Worm (Caenorhabditis elegans) whole organism, L3 larva: ENCODE results near the gene cutl-26.
A peak's percentile ranks its signal among the peaks of the same experiment; 100 is the strongest.

Experiments
- R02D3.7 ChIP-seq: fragments of 150-350 bp; optimal IDR thresholded peaks from 2 replicates; lab custom pipeline; 2014; ENCODE audit warnings: missing biosample characterization, missing genetic modification characterization
- ZK546.5 ChIP-seq: sonication (generic microtip); optimal IDR thresholded peaks from 2 replicates; lab custom pipeline; 2017; ENCODE audit warnings: missing biosample characterization, missing genetic modification characterization
- aly-2 ChIP-seq: fragments of 150-350 bp; optimal IDR thresholded peaks from 2 replicates; lab custom pipeline; 2014; ENCODE audit warnings: missing biosample characterization, missing genetic modification characterization
- ama-1 ChIP-seq: fragments of 150-350 bp; optimal IDR thresholded peaks from 2 replicates; lab custom pipeline; 2018
- ceh-16 ChIP-seq: sonication (generic microtip); optimal IDR thresholded peaks from 2 replicates; lab custom pipeline; 2017; ENCODE audit warnings: missing biosample characterization, missing genetic modification characterization
- ceh-28 ChIP-seq: fragments of 150-350 bp; optimal IDR thresholded peaks from 2 replicates; lab custom pipeline; 2014; ENCODE audit warnings: missing biosample characterization, missing genetic modification reagents, missing genetic modification characterization
- ceh-82 ChIP-seq: fragments of 150-350 bp; optimal IDR thresholded peaks from 2 replicates; lab custom pipeline; 2014; ENCODE audit warnings: missing biosample characterization, missing genetic modification characterization
- ceh-9 ChIP-seq: sonication (generic microtip); optimal IDR thresholded peaks from 2 replicates; lab custom pipeline; 2018; ENCODE audit warnings: missing biosample characterization, missing genetic modification characterization
- daf-12 ChIP-seq: fragments of 150-350 bp; optimal IDR thresholded peaks from 2 replicates; lab custom pipeline; 2014; ENCODE audit warnings: missing biosample characterization, missing genetic modification reagents, missing genetic modification characterization
- egl-27 ChIP-seq: sonication (generic microtip); optimal IDR thresholded peaks from 4 replicates; lab custom pipeline; 2017; ENCODE audit warnings: missing biosample characterization, missing genetic modification reagents, missing genetic modification characterization
- egl-5 ChIP-seq: fragments of 150-350 bp; optimal IDR thresholded peaks from 2 replicates; lab custom pipeline; 2017; ENCODE audit warnings: missing biosample characterization, missing genetic modification reagents, missing genetic modification characterization, inconsistent platforms
- elt-1 ChIP-seq: fragments of 150-350 bp; optimal IDR thresholded peaks from 2 replicates; lab custom pipeline; 2014; ENCODE audit warnings: missing biosample characterization, missing genetic modification characterization
- elt-2 ChIP-seq: sonication (generic microtip); optimal IDR thresholded peaks from 2 replicates; lab custom pipeline; 2016; ENCODE audit warnings: missing genetic modification reagents, mild to moderate bottlenecking, missing genetic modification characterization, missing compliant biosample characterization
- elt-3 ChIP-seq, 3 experiments: fragments of 150-350 bp in 1 of 3; sonication (generic microtip) in 2 of 3; optimal IDR thresholded peaks; 2 replicates in 2 of 3; 4 replicates in 1 of 3; lab custom pipeline; 2014 to 2017; ENCODE audit warnings: missing biosample characterization in 3 of 3, missing genetic modification characterization in 3 of 3
- eor-1 ChIP-seq, 2 experiments: fragments of 150-350 bp; optimal IDR thresholded peaks; 2 replicates each; lab custom pipeline; 2014 to 2018; ENCODE audit warnings: missing biosample characterization in 2 of 2, missing genetic modification characterization in 2 of 2
- fkh-10 ChIP-seq: sonication (generic microtip); optimal IDR thresholded peaks from 2 replicates; lab custom pipeline; 2017; ENCODE audit warnings: missing biosample characterization, missing genetic modification reagents, missing genetic modification characterization
- fkh-2 ChIP-seq: fragments of 150-350 bp; optimal IDR thresholded peaks from 2 replicates; lab custom pipeline; 2014; ENCODE audit warnings: missing biosample characterization, missing genetic modification reagents, missing genetic modification characterization
- fos-1 ChIP-seq: fragments of 150-350 bp; optimal IDR thresholded peaks from 2 replicates; lab custom pipeline; 2014; ENCODE audit warnings: missing biosample characterization, missing genetic modification characterization
- hmg-11 ChIP-seq: sonication (generic microtip); optimal IDR thresholded peaks from 2 replicates; lab custom pipeline; 2016; ENCODE audit warnings: missing genetic modification characterization, missing compliant biosample characterization
- jun-1 ChIP-seq: fragments of 150-350 bp; optimal IDR thresholded peaks from 2 replicates; lab custom pipeline; 2014; ENCODE audit warnings: missing biosample characterization, missing genetic modification reagents, missing genetic modification characterization
- lin-15B ChIP-seq: fragments of 150-350 bp; optimal IDR thresholded peaks from 2 replicates; lab custom pipeline; 2014; ENCODE audit warnings: missing biosample characterization, missing genetic modification characterization
- lin-39 ChIP-seq: fragments of 150-350 bp; optimal IDR thresholded peaks from 2 replicates; lab custom pipeline; 2018; ENCODE audit warnings: missing biosample characterization, missing genetic modification reagents, missing genetic modification characterization
- lsy-12 ChIP-seq: sonication (generic microtip); optimal IDR thresholded peaks from 2 replicates; lab custom pipeline; 2016; ENCODE audit warnings: mild to moderate bottlenecking, missing genetic modification characterization, missing compliant biosample characterization
- mdl-1 ChIP-seq: fragments of 150-350 bp; optimal IDR thresholded peaks from 2 replicates; lab custom pipeline; 2014; ENCODE audit warnings: missing biosample characterization, missing genetic modification characterization
- mml-1 ChIP-seq: fragments of 150-350 bp; sonication (generic microtip); optimal IDR thresholded peaks from 3 replicates; lab custom pipeline; 2014; ENCODE audit warnings: missing biosample characterization, missing genetic modification characterization
- nfya-1 ChIP-seq: sonication (generic microtip); optimal IDR thresholded peaks from 2 replicates; lab custom pipeline; 2017; ENCODE audit warnings: missing genetic modification characterization, mild to moderate bottlenecking, missing compliant biosample characterization, antibody characterized with exemption, moderate library complexity; ENCODE audit not compliant: insufficient read depth
- nhr-11 ChIP-seq: fragments of 150-350 bp; optimal IDR thresholded peaks from 2 replicates; lab custom pipeline; 2014; ENCODE audit warnings: missing biosample characterization, missing genetic modification characterization
- nhr-12 ChIP-seq: fragments of 150-350 bp; optimal IDR thresholded peaks from 2 replicates; lab custom pipeline; 2014; ENCODE audit warnings: missing biosample characterization, missing genetic modification characterization
- nhr-23 ChIP-seq: fragments of 150-350 bp; optimal IDR thresholded peaks from 2 replicates; lab custom pipeline; 2014; ENCODE audit warnings: missing biosample characterization, missing genetic modification reagents, missing genetic modification characterization
- nhr-237 ChIP-seq: fragments of 150-350 bp; optimal IDR thresholded peaks from 2 replicates; lab custom pipeline; 2014; ENCODE audit warnings: missing biosample characterization, missing genetic modification characterization
- nhr-25 ChIP-seq: sonication (generic microtip); optimal IDR thresholded peaks from 2 replicates; lab custom pipeline; 2017; ENCODE audit warnings: missing biosample characterization, missing genetic modification characterization
- nhr-28 ChIP-seq: fragments of 150-350 bp; optimal IDR thresholded peaks from 2 replicates; lab custom pipeline; 2014; ENCODE audit warnings: missing biosample characterization, missing genetic modification characterization
- nhr-43 ChIP-seq: sonication (generic microtip); optimal IDR thresholded peaks from 2 replicates; lab custom pipeline; 2016; ENCODE audit warnings: mild to moderate bottlenecking, missing genetic modification characterization, missing compliant biosample characterization; ENCODE audit not compliant: poor library complexity, severe bottlenecking
- nhr-67 ChIP-seq: fragments of 150-350 bp; optimal IDR thresholded peaks from 2 replicates; lab custom pipeline; 2014; ENCODE audit warnings: missing biosample characterization, missing genetic modification characterization
- nhr-76 ChIP-seq: fragments of 150-350 bp; sonication (generic microtip); optimal IDR thresholded peaks from 5 replicates; lab custom pipeline; 2014; ENCODE audit warnings: missing biosample characterization, missing genetic modification characterization
- nhr-77 ChIP-seq: fragments of 150-350 bp; optimal IDR thresholded peaks from 2 replicates; lab custom pipeline; 2014; ENCODE audit warnings: missing biosample characterization, missing genetic modification characterization
- pha-4 ChIP-seq: fragments of 150-350 bp; optimal IDR thresholded peaks from 2 replicates; lab custom pipeline; 2014; ENCODE audit warnings: missing biosample characterization, missing genetic modification reagents, missing genetic modification characterization
- pqm-1 ChIP-seq: fragments of 150-350 bp; optimal IDR thresholded peaks from 2 replicates; lab custom pipeline; 2017; ENCODE audit warnings: missing biosample characterization, missing genetic modification characterization, inconsistent platforms
- sea-2 ChIP-seq: fragments of 150-350 bp; sonication (generic microtip); optimal IDR thresholded peaks from 4 replicates; lab custom pipeline; 2014; ENCODE audit warnings: missing biosample characterization, missing genetic modification reagents, missing genetic modification characterization
- skn-1 ChIP-seq: fragments of 150-350 bp; optimal IDR thresholded peaks from 2 replicates; lab custom pipeline; 2014; ENCODE audit warnings: missing biosample characterization, missing genetic modification characterization
- snpc-4 ChIP-seq: fragments of 150-350 bp; optimal IDR thresholded peaks from 2 replicates; lab custom pipeline; 2014; ENCODE audit warnings: missing biosample characterization, missing genetic modification characterization
- tbx-2 ChIP-seq: sonication (generic microtip); optimal IDR thresholded peaks from 2 replicates; lab custom pipeline; 2016; ENCODE audit warnings: mild to moderate bottlenecking, missing genetic modification characterization, missing compliant biosample characterization
- unc-39 ChIP-seq: sonication (generic microtip); optimal IDR thresholded peaks from 4 replicates; lab custom pipeline; 2017; ENCODE audit warnings: missing biosample characterization, missing genetic modification characterization
- unc-62 ChIP-seq: fragments of 150-350 bp; sonication (generic microtip); optimal IDR thresholded peaks from 4 replicates; lab custom pipeline; 2014; ENCODE audit warnings: missing biosample characterization, missing genetic modification reagents, missing genetic modification characterization
- zag-1 ChIP-seq: fragments of 150-350 bp; optimal IDR thresholded peaks from 2 replicates; lab custom pipeline; 2014; ENCODE audit warnings: missing biosample characterization, missing genetic modification characterization
- ztf-11 ChIP-seq: fragments of 150-350 bp; optimal IDR thresholded peaks from 2 replicates; lab custom pipeline; 2014; ENCODE audit warnings: missing biosample characterization, missing genetic modification characterization
- ztf-4 ChIP-seq: fragments of 150-350 bp; optimal IDR thresholded peaks from 2 replicates; lab custom pipeline; 2014; ENCODE audit warnings: missing biosample characterization, missing genetic modification characterization

The cutl-26 gene

ce11 chrIV:657046-657445 lies 50.5 kb downstream of the cutl-26 start:
- TF ChIP-seq unc-62 (GFP tag; lab: Kevin White, UChicago), result no peak
- TF ChIP-seq lsy-12 (tag; lab: Kevin White, UChicago), result no peak
- TF ChIP-seq ceh-28 (tag; lab: Kevin White, UChicago), result no peak
- no peak for TF ChIP-seq lin-15B (tag; lab: Kevin White, UChicago)
- no peak for TF ChIP-seq mdl-1 (tag; lab: Kevin White, UChicago)
- TF ChIP-seq ZK546.5 (tag; lab: Kevin White, UChicago), result no peak
- TF ChIP-seq nhr-11 (tag; lab: Kevin White, UChicago), result no peak
- no peak for TF ChIP-seq pha-4 (tag; lab: Kevin White, UChicago)
- no peak for TF ChIP-seq lin-39 (tag; lab: Kevin White, UChicago)
- no peak for TF ChIP-seq nhr-28
- no peak for TF ChIP-seq ceh-9 (tag; lab: Kevin White, UChicago)
- TF ChIP-seq fos-1, result no peak
- TF ChIP-seq daf-12 (tag; lab: Kevin White, UChicago), result no peak
- TF ChIP-seq skn-1 (tag; lab: Kevin White, UChicago), result no peak
- TF ChIP-seq sea-2 (GFP tag; lab: Kevin White, UChicago), result no peak
- TF ChIP-seq nhr-23, result no peak

- TF ChIP-seq elt-2 (tag; lab: Kevin White, UChicago), result peak; percentile 98
- peak; percentile 71 for TF ChIP-seq ztf-11 (tag; lab: Kevin White, UChicago)
- TF ChIP-seq nhr-76, result peak; percentile 89
- TF ChIP-seq ceh-16, result peak; percentile 71
- TF ChIP-seq mdl-1 (tag; lab: Kevin White, UChicago), result peak; percentile 96
- peak; percentile 99 for TF ChIP-seq R02D3.7 (tag; lab: Kevin White, UChicago)
- TF ChIP-seq nhr-237 (tag; lab: Kevin White, UChicago), result no peak
- peak; percentile 69 for TF ChIP-seq sea-2 (GFP tag; lab: Kevin White, UChicago)
- TF ChIP-seq pqm-1, result peak; percentile 95
- TF ChIP-seq nhr-28, result peak; percentile 91
- peak; percentile 99 for TF ChIP-seq lin-15B (tag; lab: Kevin White, UChicago)
- TF ChIP-seq fkh-2, result peak; percentile 89
- TF ChIP-seq snpc-4 (tag; lab: Kevin White, UChicago), result peak; percentile 98
- peak; percentile 98 for TF ChIP-seq nhr-11 (tag; lab: Kevin White, UChicago)
- peak; percentile 97 for TF ChIP-seq ceh-82 (tag; lab: Kevin White, UChicago)
- peak; percentile 96 for TF ChIP-seq nhr-77 (tag; lab: Kevin White, UChicago)
- peak; percentile 97 for TF ChIP-seq ztf-4 (tag; lab: Kevin White, UChicago)
- peak; percentile 100 for TF ChIP-seq nhr-23
- peak; percentile 99 for TF ChIP-seq lin-39 (tag; lab: Kevin White, UChicago)
- TF ChIP-seq fos-1, result peak; percentile 99
- peak; percentile 100 for TF ChIP-seq lsy-12 (tag; lab: Kevin White, UChicago)
- peak; percentile 96 for TF ChIP-seq ceh-28 (tag; lab: Kevin White, UChicago)
- peak; percentile 98 for TF ChIP-seq egl-5 (tag; lab: Kevin White, UChicago)
- TF ChIP-seq mml-1 (tag; lab: Kevin White, UChicago), result no peak
- peak; percentile 100 for TF ChIP-seq hmg-11 (tag; lab: Kevin White, UChicago)
- TF ChIP-seq daf-12 (tag; lab: Kevin White, UChicago), result peak; percentile 79
- TF ChIP-seq elt-3 (tag; optimal IDR thresholded peaks at IDR 0.05; lab: Kevin White, UChicago), result peak; percentile 79 to 99 (median 92)
- no peak for TF ChIP-seq ceh-9 (tag; lab: Kevin White, UChicago)
- peak; percentile 66 for TF ChIP-seq nhr-67 (tag; lab: Kevin White, UChicago)
- TF ChIP-seq tbx-2 (tag; lab: Kevin White, UChicago), result peak; percentile 98
- TF ChIP-seq fkh-10 (GFP tag; lab: Kevin White, UChicago), result peak; percentile 99
- TF ChIP-seq nfya-1 (tag; lab: Kevin White, UChicago), result peak; percentile 100
- peak; percentile 93 for TF ChIP-seq ama-1 (lab: Kevin White, UChicago)
- no peak for TF ChIP-seq eor-1 (tag; optimal IDR thresholded peaks at IDR 0.05; lab: Kevin White, UChicago)
- TF ChIP-seq nhr-12, result no peak
- TF ChIP-seq egl-27 (tag; lab: Kevin White, UChicago), result peak; percentile 97
- TF ChIP-seq unc-39 (tag; lab: Kevin White, UChicago), result peak; percentile 66
- TF ChIP-seq skn-1 (tag; lab: Kevin White, UChicago), result peak; percentile 97
- peak; percentile 98 for TF ChIP-seq unc-62 (GFP tag; lab: Kevin White, UChicago)
- TF ChIP-seq elt-1, result peak; percentile 92
- peak; percentile 89 for TF ChIP-seq aly-2
- TF ChIP-seq nhr-25 (tag; lab: Kevin White, UChicago), result peak; percentile 100
- TF ChIP-seq zag-1 (tag; lab: Kevin White, UChicago), result peak; percentile 88
- peak; percentile 76 for TF ChIP-seq ZK546.5 (tag; lab: Kevin White, UChicago)
- peak; percentile 99 for TF ChIP-seq nhr-43
- peak; percentile 99 for TF ChIP-seq jun-1 (tag; lab: Kevin White, UChicago)
- TF ChIP-seq pha-4 (tag; lab: Kevin White, UChicago), result peak; percentile 100
These were observed 52.8 kb downstream of the cutl-26 start, which contains the start of the genes rpl-15 and K11H12.8 for ce11 chrIV:654526-655440. Gene rpl-15 (minus strand): TSS chrIV:654576. Gene K11H12.8 (plus strand): TSS chrIV:655390.
